Fruit fly (Drosophila melanogaster): ENCODE data around the gene CG5050.

Gene CG5050

DNA sequence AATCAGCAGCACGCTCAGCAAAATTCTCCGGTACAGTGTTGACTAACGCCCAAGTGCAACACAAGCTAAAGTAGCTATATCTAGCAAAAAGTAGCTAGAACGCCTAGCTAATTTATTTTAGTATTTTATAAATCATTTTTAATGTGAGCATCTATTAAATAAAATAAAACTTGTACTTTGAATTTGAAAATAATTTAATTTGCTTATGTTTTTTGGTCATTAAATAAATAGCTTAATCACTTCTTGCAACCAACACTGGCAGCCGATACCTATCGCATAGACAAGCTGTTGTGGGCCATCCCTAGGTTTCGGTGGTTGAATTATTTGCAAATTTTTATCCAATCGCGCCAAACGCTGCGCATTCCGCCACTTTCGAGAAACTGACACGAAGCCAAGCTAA is 42.4 kb upstream of the CG5050 start, which contains the start of the genes Polr2J and CG15141 (continued):
- TF ChIP-seq fd59A (GFP tag; optimal IDR thresholded peaks at IDR 0.05) (peak; percentile 57), esn (GFP tag; optimal IDR thresholded peaks at IDR 0.05) (peak; percentile 85), Eip93F (GFP tag; optimal IDR thresholded peaks at IDR 0.05) (peak; percentile 27), CG11762 (GFP tag; optimal IDR thresholded peaks at IDR 0.05; ENCODE audit: insufficient read depth) (peak; percentile 44), Met (GFP tag; optimal IDR thresholded peaks at IDR 0.05) (peak; percentile 72), CG6808 (GFP tag; optimal IDR thresholded peaks at IDR 0.05) (no peak), Hr4 (GFP tag; optimal IDR thresholded peaks at IDR 0.05) (peak; percentile 86), CG8119 (GFP tag; IDR thresholded peaks at IDR 0.05) (no peak; the same call in 2 of the 3 replicates), dac (GFP tag; optimal IDR thresholded peaks at IDR 0.05) (no peak)

DNA sequence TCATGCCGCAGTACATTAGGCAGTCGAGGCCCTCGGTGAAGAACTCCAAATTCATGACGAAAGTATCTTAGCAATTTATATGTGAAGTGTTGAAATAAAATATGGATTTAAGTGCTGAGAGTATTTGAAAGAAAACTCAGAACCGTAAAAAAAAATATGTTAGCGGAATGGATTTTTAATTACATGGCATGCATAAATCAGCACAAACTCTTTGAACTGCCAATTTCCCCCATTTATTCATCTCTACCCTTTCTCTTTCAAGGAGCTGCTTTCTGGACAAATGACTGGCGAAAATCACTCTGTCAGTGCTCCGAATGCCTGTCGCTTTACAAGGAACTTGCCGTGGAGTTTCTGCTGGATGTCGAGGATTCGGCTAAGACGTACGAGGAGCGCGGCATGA is 40.2 kb upstream of the CG5050 start, which contains the start of gene Rsph9:
Gene Rsph9, minus strand, starts transcription at position 101 of the 400 bp plus-strand sequence.
- TF ChIP-seq Blimp-1 (GFP tag; optimal IDR thresholded peaks at IDR 0.05) (no peak), svp (GFP tag) (no peak), lz (GFP tag; optimal IDR thresholded peaks at IDR 0.05) (no peak), Gug (GFP tag; IDR thresholded peaks at IDR 0.05) (no peak), cyc (GFP tag; optimal IDR thresholded peaks at IDR 0.05) (no peak), fd85E (GFP tag; optimal IDR thresholded peaks at IDR 0.05) (no peak), CG6276 (GFP tag; optimal IDR thresholded peaks at IDR 0.05) (no peak), CG9139 (GFP tag; optimal IDR thresholded peaks at IDR 0.05) (no peak), dac (GFP tag; optimal IDR thresholded peaks at IDR 0.05) (no peak), CG16779 (tag; optimal IDR thresholded peaks at IDR 0.05) (no peak), spab (GFP tag; optimal IDR thresholded peaks at IDR 0.05) (no peak), CG4318 (GFP tag; optimal IDR thresholded peaks at IDR 0.05) (no peak), Sox102F (GFP tag; optimal IDR thresholded peaks at IDR 0.05) (no peak), fd59A (GFP tag; optimal IDR thresholded peaks at IDR 0.05) (no peak), Hr38 (GFP tag; optimal IDR thresholded peaks at IDR 0.05) (no peak)

DNA sequence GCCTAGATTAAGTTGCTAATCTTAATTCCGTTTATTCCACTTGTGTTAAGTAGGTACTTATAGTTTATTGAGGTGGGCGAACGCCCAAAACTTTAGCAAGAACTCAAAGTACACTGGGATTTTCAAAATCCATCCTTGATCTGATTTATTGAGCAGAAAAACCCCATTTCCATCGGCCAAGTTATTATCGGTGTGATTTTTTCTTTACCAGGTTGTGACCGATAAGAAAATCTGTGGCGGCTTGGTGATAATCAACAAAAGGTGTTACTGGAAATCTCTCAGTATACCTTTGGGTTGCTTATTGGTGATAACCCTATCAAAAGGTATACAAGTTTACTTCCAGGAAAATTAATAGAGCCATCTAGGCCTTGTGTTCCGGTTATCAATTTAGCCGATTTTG is 32.3 kb upstream of the CG5050 start:
- TF ChIP-seq CG15336 (GFP tag; IDR thresholded peaks at IDR 0.05) = no peak
- TF ChIP-seq achi (GFP tag; optimal IDR thresholded peaks at IDR 0.05) = no peak
- no peak for TF ChIP-seq CG16779 (tag; optimal IDR thresholded peaks at IDR 0.05)
- no peak for TF ChIP-seq CG11902 (GFP tag; optimal IDR thresholded peaks at IDR 0.05)
- no peak for TF ChIP-seq cyc (GFP tag; optimal IDR thresholded peaks at IDR 0.05)
- TF ChIP-seq CG8632 (GFP tag; optimal IDR thresholded peaks at IDR 0.05) = no peak
- TF ChIP-seq CG11762 (GFP tag; optimal IDR thresholded peaks at IDR 0.05; ENCODE audit: insufficient read depth) = no peak
- TF ChIP-seq CG10669 (GFP tag; optimal IDR thresholded peaks at IDR 0.05) = no peak
- no peak for TF ChIP-seq esn (GFP tag; optimal IDR thresholded peaks at IDR 0.05)
- no peak for TF ChIP-seq fd85E (GFP tag; optimal IDR thresholded peaks at IDR 0.05)
- no peak for TF ChIP-seq Sox15 (GFP tag; optimal IDR thresholded peaks at IDR 0.05)
- TF ChIP-seq CG6792 (GFP tag; optimal IDR thresholded peaks at IDR 0.05) = no peak
- TF ChIP-seq Hr39 (GFP tag; optimal IDR thresholded peaks at IDR 0.05) = no peak
- TF ChIP-seq CG6854 (GFP tag; optimal IDR thresholded peaks at IDR 0.05) = no peak
- TF ChIP-seq Gug (GFP tag; IDR thresholded peaks at IDR 0.05) = no peak

DNA sequence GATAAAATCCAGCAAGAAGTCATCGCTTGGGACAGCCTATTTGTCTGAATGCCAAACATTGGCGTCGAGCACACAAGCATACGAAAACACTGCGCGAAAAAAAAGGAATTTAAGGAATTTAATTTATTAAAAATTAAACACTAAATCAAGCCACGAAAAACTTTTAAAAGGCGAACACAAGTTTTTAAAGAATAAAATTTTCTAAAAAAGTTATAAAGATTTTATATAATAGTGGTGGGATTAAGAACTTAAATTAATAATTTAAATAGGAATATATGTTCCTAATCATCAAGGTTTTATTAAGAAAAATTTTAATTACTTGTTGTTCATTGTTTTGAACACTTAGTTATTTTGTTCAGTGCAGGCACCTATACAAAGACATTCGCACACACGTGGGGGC is 31.4 kb upstream of the CG5050 start:
- no peak for TF ChIP-seq Hr38 (GFP tag; optimal IDR thresholded peaks at IDR 0.05)
- TF ChIP-seq CG31627 (GFP tag; optimal IDR thresholded peaks at IDR 0.05) = peak; percentile 52
- TF ChIP-seq Eip75B (GFP tag; optimal IDR thresholded peaks at IDR 0.05) = peak; percentile 55
- no peak for TF ChIP-seq Eip78C (GFP tag)
- peak; percentile 52 for TF ChIP-seq spab (GFP tag; optimal IDR thresholded peaks at IDR 0.05)
- TF ChIP-seq CG6854 (GFP tag; optimal IDR thresholded peaks at IDR 0.05) = no peak
- TF ChIP-seq lz (GFP tag; optimal IDR thresholded peaks at IDR 0.05) = peak; percentile 46
- TF ChIP-seq Hr39 (GFP tag; optimal IDR thresholded peaks at IDR 0.05) = no peak
- peak; percentile 9 for TF ChIP-seq vri (GFP tag; optimal IDR thresholded peaks at IDR 0.05)
- TF ChIP-seq fd59A (GFP tag; optimal IDR thresholded peaks at IDR 0.05) = no peak
- peak; percentile 59 for TF ChIP-seq CG6808 (GFP tag; optimal IDR thresholded peaks at IDR 0.05)
- peak; percentile 21 for TF ChIP-seq CG11762 (GFP tag; optimal IDR thresholded peaks at IDR 0.05; ENCODE audit: insufficient read depth)
- TF ChIP-seq dac (GFP tag; optimal IDR thresholded peaks at IDR 0.05) = no peak
- TF ChIP-seq pdm3 (GFP tag; optimal IDR thresholded peaks at IDR 0.05) = peak; percentile 53
- TF ChIP-seq CG8632 (GFP tag; optimal IDR thresholded peaks at IDR 0.05) = peak; percentile 65
- TF ChIP-seq CG9139 (GFP tag; optimal IDR thresholded peaks at IDR 0.05) = no peak
- no peak for TF ChIP-seq fkh (GFP tag; optimal IDR thresholded peaks at IDR 0.05)
- TF ChIP-seq CG1621 (tag; optimal IDR thresholded peaks at IDR 0.05) = no peak
- TF ChIP-seq CG3919 (GFP tag; optimal IDR thresholded peaks at IDR 0.05) = no peak
- TF ChIP-seq CG10631 (GFP tag; optimal IDR thresholded peaks at IDR 0.05) = peak; percentile 51
- TF ChIP-seq esn (GFP tag; optimal IDR thresholded peaks at IDR 0.05) = peak; percentile 79
- peak; percentile 57; the same call in 2 of the 3 replicates for TF ChIP-seq CG8119 (GFP tag; IDR thresholded peaks at IDR 0.05)
- TF ChIP-seq Sox14 (GFP tag; optimal IDR thresholded peaks at IDR 0.05) = peak; percentile 13
- TF ChIP-seq Sox102F (GFP tag; optimal IDR thresholded peaks at IDR 0.05) = peak; percentile 57
- peak; percentile 45; the same call in 1 of the 3 replicates for TF ChIP-seq eg (GFP tag; IDR thresholded peaks at IDR 0.05)
- TF ChIP-seq Smox (GFP tag; optimal IDR thresholded peaks at IDR 0.05) = peak; percentile 4
- TF ChIP-seq OdsH (GFP tag; optimal IDR thresholded peaks at IDR 0.05) = peak; percentile 35
- peak; percentile 64 for TF ChIP-seq svp (GFP tag)

All from whole organism, prepupa.